Fruit fly (Drosophila melanogaster) whole organism, embryonic: ENCODE data around the gene CG14720.
A peak's percentile ranks its signal among the peaks of the same experiment; 100 is the strongest.

Experiments
- Blimp-1 ChIP-seq: fragments of 200-800 bp; sonication (Bioruptor generic); optimal IDR thresholded peaks from 3 replicates; lab custom pipeline; 2018; ENCODE audit warnings: missing biosample characterization, missing genetic modification characterization, mild to moderate bottlenecking, moderate library complexity, missing genetic modification reagents
- Bteb2 ChIP-seq: fragments of 200-800 bp; sonication (Bioruptor generic); optimal IDR thresholded peaks from 2 replicates; lab custom pipeline; 2016; ENCODE audit warnings: missing biosample characterization, missing genetic modification characterization
- CG13624 ChIP-seq: fragments of 200-800 bp; sonication (Bioruptor generic); optimal IDR thresholded peaks from 2 replicates; lab custom pipeline; 2016; ENCODE audit warnings: missing biosample characterization, missing genetic modification characterization
- CG14667 ChIP-seq: fragments of 200-800 bp; sonication (Bioruptor generic); IDR thresholded peaks from 2 replicates; pipeline ENCODE4 v1.3.6; 2022; ENCODE audit warnings: missing biosample characterization, missing genetic modification characterization
- CG15269 ChIP-seq: fragments of 200-800 bp; sonication (Bioruptor generic); optimal IDR thresholded peaks from 2 replicates; lab custom pipeline; 2018; ENCODE audit warnings: missing biosample characterization, mild to moderate bottlenecking, missing genetic modification characterization, moderate library complexity
- CG15479 ChIP-seq: fragments of 200-800 bp; sonication (Bioruptor generic); optimal IDR thresholded peaks from 3 replicates; lab custom pipeline; 2019; ENCODE audit warnings: missing biosample characterization, mild to moderate bottlenecking, missing genetic modification characterization, moderate library complexity
- CG17385 ChIP-seq: fragments of 200-800 bp; sonication (Bioruptor generic); optimal IDR thresholded peaks from 3 replicates; lab custom pipeline; 2018; ENCODE audit warnings: missing biosample characterization, mild to moderate bottlenecking, missing genetic modification characterization
- CG17568 ChIP-seq: fragments of 200-800 bp; sonication (Bioruptor generic); optimal IDR thresholded peaks from 2 replicates; lab custom pipeline; 2018; ENCODE audit warnings: missing biosample characterization, mild to moderate bottlenecking, missing genetic modification characterization, moderate library complexity
- CG2116 ChIP-seq: fragments of 200-800 bp; sonication (Bioruptor generic); optimal IDR thresholded peaks from 3 replicates; lab custom pipeline; 2018; ENCODE audit warnings: missing biosample characterization, mild to moderate bottlenecking, missing genetic modification characterization
- CG2129 ChIP-seq: fragments of 200-800 bp; sonication (Bioruptor generic); IDR thresholded peaks from 2 replicates; pipeline ENCODE4 v1.3.6; 2022; ENCODE audit warnings: missing biosample characterization, missing genetic modification characterization; ENCODE audit not compliant: partially characterized antibody
- CG2712 ChIP-seq: fragments of 200-800 bp; optimal IDR thresholded peaks from 3 replicates; lab custom pipeline; 2019; ENCODE audit warnings: missing biosample characterization, mild to moderate bottlenecking, missing genetic modification characterization, moderate library complexity
- CG30403 ChIP-seq: fragments of 200-800 bp; sonication (Bioruptor generic); optimal IDR thresholded peaks from 3 replicates; lab custom pipeline; 2016; ENCODE audit warnings: missing biosample characterization, missing genetic modification characterization
- CG3163 ChIP-seq: fragments of 200-800 bp; sonication (Bioruptor generic); optimal IDR thresholded peaks from 3 replicates; lab custom pipeline; 2016; ENCODE audit warnings: missing biosample characterization, missing genetic modification characterization
- CG34224 ChIP-seq: fragments of 200-800 bp; sonication (Bioruptor generic); IDR thresholded peaks from 3 replicates; pipeline ENCODE4 v1.3.6; 2022; ENCODE audit warnings: missing biosample characterization, missing genetic modification characterization; ENCODE audit not compliant: partially characterized antibody
- CG3838 ChIP-seq: fragments of 200-800 bp; sonication (Bioruptor generic); optimal IDR thresholded peaks from 3 replicates; lab custom pipeline; 2016; ENCODE audit warnings: missing biosample characterization, missing genetic modification characterization
- CG7963 ChIP-seq: fragments of 200-800 bp; sonication (Bioruptor generic); IDR thresholded peaks from 3 replicates; pipeline ENCODE4 v1.3.6; 2022; ENCODE audit warnings: missing biosample characterization, missing genetic modification characterization; ENCODE audit not compliant: partially characterized antibody
- CG8290 ChIP-seq, 3 experiments: fragments of 200-800 bp; sonication (Bioruptor generic); optimal IDR thresholded peaks; 2 replicates each; lab custom pipeline; 2016 to 2019; ENCODE audit warnings: missing biosample characterization in 3 of 3, missing genetic modification characterization in 3 of 3, mild to moderate bottlenecking in 2 of 3, moderate library complexity in 1 of 3
- CG8924 ChIP-seq: fragments of 200-800 bp; optimal IDR thresholded peaks from 3 replicates; lab custom pipeline; 2019; ENCODE audit warnings: missing biosample characterization, mild to moderate bottlenecking, missing genetic modification characterization, moderate library complexity
- CG9215 ChIP-seq: fragments of 200-800 bp; sonication (Bioruptor generic); IDR thresholded peaks from 2 replicates; pipeline ENCODE4 v1.3.6; 2022; ENCODE audit warnings: missing biosample characterization, missing genetic modification characterization
- CG9876 ChIP-seq: fragments of 200-800 bp; sonication (Bioruptor generic); optimal IDR thresholded peaks from 2 replicates; lab custom pipeline; 2016; ENCODE audit warnings: missing biosample characterization, missing genetic modification characterization
- CG9932 ChIP-seq: fragments of 200-800 bp; sonication (Bioruptor generic); IDR thresholded peaks from 2 replicates; pipeline ENCODE4 v1.3.6; 2022; ENCODE audit warnings: missing biosample characterization, missing genetic modification characterization
- CHES-1-like ChIP-seq: fragments of 200-800 bp; sonication (Bioruptor generic); optimal IDR thresholded peaks from 2 replicates; lab custom pipeline; 2016; ENCODE audit warnings: missing biosample characterization, missing genetic modification characterization
- Dp ChIP-seq: fragments of 200-800 bp; sonication (Bioruptor generic); optimal IDR thresholded peaks from 2 replicates; lab custom pipeline; 2018; ENCODE audit warnings: missing biosample characterization, mild to moderate bottlenecking, missing genetic modification characterization, moderate library complexity
- ERR ChIP-seq: fragments of 200-800 bp; sonication (Bioruptor generic); optimal IDR thresholded peaks from 2 replicates; lab custom pipeline; 2016; ENCODE audit warnings: missing biosample characterization, missing genetic modification characterization
- Elba2 ChIP-seq: fragments of 200-800 bp; sonication (Bioruptor generic); optimal IDR thresholded peaks from 3 replicates; lab custom pipeline; 2016; ENCODE audit warnings: missing biosample characterization, missing genetic modification characterization
- Fer3 ChIP-seq: fragments of 200-800 bp; sonication (Bioruptor generic); optimal IDR thresholded peaks from 2 replicates; lab custom pipeline; 2018; ENCODE audit warnings: missing biosample characterization, mild to moderate bottlenecking, missing genetic modification characterization, moderate library complexity
- Hsf ChIP-seq: fragments of 200-800 bp; sonication (Bioruptor generic); optimal IDR thresholded peaks from 3 replicates; lab custom pipeline; 2016; ENCODE audit warnings: missing biosample characterization, missing genetic modification characterization
- Mes4 ChIP-seq: fragments of 200-800 bp; sonication (Bioruptor generic); optimal IDR thresholded peaks from 2 replicates; lab custom pipeline; 2016; ENCODE audit warnings: missing biosample characterization, missing genetic modification characterization
- NC2β ChIP-seq: fragments of 200-800 bp; sonication (Bioruptor generic); optimal IDR thresholded peaks from 2 replicates; lab custom pipeline; 2016; ENCODE audit warnings: missing biosample characterization, missing genetic modification characterization
- Ravus ChIP-seq: fragments of 200-800 bp; sonication (Bioruptor generic); IDR thresholded peaks from 2 replicates; pipeline ENCODE4 v1.3.6; 2022; ENCODE audit warnings: missing biosample characterization, missing genetic modification characterization
- Sox100B ChIP-seq: fragments of 200-800 bp; sonication (Bioruptor generic); optimal IDR thresholded peaks from 3 replicates; lab custom pipeline; 2018; ENCODE audit warnings: missing biosample characterization, mild to moderate bottlenecking, missing genetic modification characterization
- ap ChIP-seq: fragments of 200-800 bp; sonication (Bioruptor generic); IDR thresholded peaks from 2 replicates; pipeline ENCODE4 v1.3.6; 2022; ENCODE audit warnings: missing biosample characterization, missing genetic modification characterization
- ase ChIP-seq: fragments of 200-800 bp; sonication (Bioruptor generic); IDR thresholded peaks from 3 replicates; pipeline ENCODE4 v1.3.6; 2022; ENCODE audit warnings: missing biosample characterization, missing genetic modification characterization
- bcd ChIP-seq: fragments of 200-800 bp; sonication (Bioruptor generic); optimal IDR thresholded peaks from 2 replicates; lab custom pipeline; 2017; ENCODE audit warnings: missing biosample characterization, mild to moderate bottlenecking, missing genetic modification characterization
- cato ChIP-seq: fragments of 200-800 bp; sonication (Bioruptor generic); optimal IDR thresholded peaks from 2 replicates; lab custom pipeline; 2016; ENCODE audit warnings: missing biosample characterization, missing genetic modification characterization, borderline replicate concordance
- exex ChIP-seq: fragments of 200-800 bp; sonication (Bioruptor generic); optimal IDR thresholded peaks from 4 replicates; lab custom pipeline; 2018; ENCODE audit warnings: missing biosample characterization, mild to moderate bottlenecking, missing genetic modification characterization, moderate library complexity
- gro ChIP-seq: fragments of 200-800 bp; sonication (Bioruptor generic); optimal IDR thresholded peaks from 2 replicates; lab custom pipeline; 2016; ENCODE audit warnings: missing biosample characterization, missing genetic modification characterization
- gsb ChIP-seq: fragments of 200-800 bp; sonication (Bioruptor generic); IDR thresholded peaks from 2 replicates; pipeline ENCODE4 v1.3.6; 2022; ENCODE audit warnings: missing biosample characterization, missing genetic modification characterization
- insv ChIP-seq, 2 experiments: fragments of 200-800 bp; sonication (Bioruptor generic); optimal IDR thresholded peaks; 3 replicates each; lab custom pipeline; 2016 to 2018; ENCODE audit warnings: missing biosample characterization in 2 of 2, missing genetic modification characterization in 2 of 2
- luna ChIP-seq: fragments of 200-800 bp; sonication (Bioruptor generic); optimal IDR thresholded peaks from 2 replicates; lab custom pipeline; 2016; ENCODE audit warnings: missing biosample characterization, missing genetic modification characterization
- nerfin-2 ChIP-seq: fragments of 200-800 bp; sonication (Bioruptor generic); IDR thresholded peaks from 2 replicates; pipeline ENCODE4 v1.3.6; 2022; ENCODE audit warnings: missing biosample characterization, missing genetic modification characterization; ENCODE audit not compliant: partially characterized antibody
- org-1 ChIP-seq: fragments of 200-800 bp; sonication (Bioruptor generic); optimal IDR thresholded peaks from 2 replicates; lab custom pipeline; 2017; ENCODE audit warnings: missing biosample characterization, missing genetic modification characterization
- row ChIP-seq: fragments of 200-800 bp; sonication (Bioruptor generic); IDR thresholded peaks from 3 replicates; pipeline ENCODE4 v1.3.6; 2022; ENCODE audit warnings: missing biosample characterization, missing genetic modification characterization
- sisA ChIP-seq: fragments of 200-800 bp; sonication (Bioruptor generic); IDR thresholded peaks from 2 replicates; pipeline ENCODE4 v1.3.6; 2022; ENCODE audit warnings: missing biosample characterization, missing genetic modification characterization
- slbo ChIP-seq: fragments of 200-800 bp; sonication (Bioruptor generic); IDR thresholded peaks from 2 replicates; pipeline ENCODE4 v1.3.6; 2022; ENCODE audit warnings: missing biosample characterization, missing genetic modification characterization
- slp2 ChIP-seq: fragments of 200-800 bp; sonication (Bioruptor generic); optimal IDR thresholded peaks from 2 replicates; lab custom pipeline; 2016; ENCODE audit warnings: missing biosample characterization, missing genetic modification characterization
- ssp ChIP-seq: fragments of 200-800 bp; sonication (Bioruptor generic); IDR thresholded peaks from 2 replicates; pipeline ENCODE4 v1.3.6; 2022; ENCODE audit warnings: missing biosample characterization, missing genetic modification characterization
- tll ChIP-seq, 2 experiments: fragments of 200-800 bp in 1 of 2; fragments of >200 bp in 1 of 2; sonication (Bioruptor generic) in 1 of 2; optimal IDR thresholded peaks; 2 replicates each; lab custom pipeline; 2017 to 2019; ENCODE audit warnings: missing biosample characterization in 2 of 2, missing genetic modification characterization in 2 of 2, mild to moderate bottlenecking in 1 of 2, moderate library complexity in 1 of 2
- zfh2 ChIP-seq: fragments of 200-800 bp; sonication (Bioruptor generic); optimal IDR thresholded peaks from 2 replicates; lab custom pipeline; 2016; ENCODE audit warnings: missing biosample characterization, missing genetic modification characterization

CG14720 gene

dm6 chr3R:11673955-11674663 lies 37.4 kb upstream of the CG14720 start, which contains the start of gene CG14715 (continued):
- peak; percentile 47 for TF ChIP-seq NC2β (GFP tag; lab: Kevin White, UChicago)
- TF ChIP-seq Dp, result peak; percentile 89
- TF ChIP-seq CG30403 (GFP tag; lab: Kevin White, UChicago), result peak; percentile 72
- TF ChIP-seq sisA, result peak; percentile 49
- peak in 1 of 2 experiments; percentile 10 for TF ChIP-seq tll (GFP tag; optimal IDR thresholded peaks at IDR 0.05; lab: Kevin White, UChicago)
- no peak for TF ChIP-seq Ravus (GFP tag; lab: Robert Waterston, UW)
- TF ChIP-seq gsb (GFP tag; lab: Robert Waterston, UW), result no peak
- TF ChIP-seq CG2712 (tag; lab: Kevin White, UChicago), result peak; percentile 58
- TF ChIP-seq gro, result peak; percentile 28
- no peak for TF ChIP-seq nerfin-2 (GFP tag; lab: Robert Waterston, UW)
- TF ChIP-seq CG2116 (GFP tag; lab: Kevin White, UChicago), result peak; percentile 73
- TF ChIP-seq CG15479, result no peak
- peak; percentile 59 for TF ChIP-seq Hsf (GFP tag; lab: Kevin White, UChicago)
- 0 out of 2 replicates have a peak, but pooled peaks have one; percentile 7 for TF ChIP-seq CG14667 (GFP tag; lab: Robert Waterston, UW)
- peak; percentile 14 for TF ChIP-seq slp2
- no peak for TF ChIP-seq CG17568 (GFP tag; lab: Kevin White, UChicago)
- TF ChIP-seq Blimp-1 (GFP tag; lab: Kevin White, UChicago), result peak; percentile 37
- no peak for TF ChIP-seq Sox100B (GFP tag; lab: Kevin White, UChicago)
- TF ChIP-seq CG9876 (GFP tag; lab: Kevin White, UChicago), result no peak
- peak; percentile 4 for TF ChIP-seq Elba2
- peak; percentile 40; the same call in 1 of the 2 replicates for TF ChIP-seq CG9932
- TF ChIP-seq ERR (GFP tag; lab: Kevin White, UChicago), result no peak
- no peak for TF ChIP-seq Bteb2 (GFP tag; lab: Kevin White, UChicago)
- peak; percentile 10 for TF ChIP-seq exex (tag; lab: Kevin White, UChicago)
- TF ChIP-seq ssp (GFP tag; lab: Robert Waterston, UW), result peak; percentile 88
- no peak for TF ChIP-seq CG34224
- peak; percentile 39 for TF ChIP-seq zfh2
- peak; percentile 13 for TF ChIP-seq CG3163 (GFP tag; lab: Kevin White, UChicago)
- TF ChIP-seq insv (GFP tag; optimal IDR thresholded peaks at IDR 0.05; lab: Kevin White, UChicago), result no peak
- TF ChIP-seq bcd (GFP tag; lab: Kevin White, UChicago), result peak; percentile 25
- TF ChIP-seq CG8290 (GFP tag; optimal IDR thresholded peaks at IDR 0.05; lab: Kevin White, UChicago), result peak; percentile 46
- TF ChIP-seq CG8290 (tag; optimal IDR thresholded peaks at IDR 0.05; lab: Kevin White, UChicago), result no peak
- TF ChIP-seq CG3838, result no peak
- TF ChIP-seq CG17385 (GFP tag; lab: Kevin White, UChicago), result peak; percentile 16
- TF ChIP-seq cato, result peak; percentile 52
- no peak for TF ChIP-seq CG2129 (GFP tag; lab: Robert Waterston, UW)
- peak; percentile 51 for TF ChIP-seq CG13624 (GFP tag; lab: Kevin White, UChicago)
- peak; percentile 17 for TF ChIP-seq CG8924 (tag; lab: Kevin White, UChicago)
- TF ChIP-seq CG15269 (tag; lab: Kevin White, UChicago), result peak; percentile 36
- no peak for TF ChIP-seq ase
- no peak for TF ChIP-seq ap (GFP tag; lab: Robert Waterston, UW)
- TF ChIP-seq CG7963, result no peak
- no peak for TF ChIP-seq luna (GFP tag; lab: Kevin White, UChicago)
- no peak for TF ChIP-seq org-1 (GFP tag; lab: Kevin White, UChicago)
- peak; percentile 3 for TF ChIP-seq Fer3 (tag; lab: Kevin White, UChicago)
- TF ChIP-seq CG9215 (GFP tag; lab: Robert Waterston, UW), result no peak
- peak; percentile 13 for TF ChIP-seq Mes4 (GFP tag; lab: Kevin White, UChicago)
- TF ChIP-seq row (GFP tag; lab: Robert Waterston, UW), result peak; percentile 82
- peak; percentile 49; the same call in 1 of the 2 replicates for TF ChIP-seq slbo
- TF ChIP-seq CHES-1-like, result peak; percentile 55
